Worm (Caenorhabditis elegans) whole organism, young adult: Measurements from ENCODE around the gene tab-1.

Experiments used
- C17E4.6 ChIP-seq: fragments of 200-800 bp; sonication (Bioruptor generic); IDR thresholded peaks from 2 replicates; pipeline ENCODE4 v1.3.6; 2022; ENCODE audit warnings: missing genetic modification reagents, missing genetic modification characterization, missing compliant biosample characterization
- F10E7.11 ChIP-seq: sonication (generic microtip); optimal IDR thresholded peaks from 2 replicates; lab custom pipeline; 2017; ENCODE audit warnings: mild to moderate bottlenecking, missing genetic modification characterization, moderate library complexity, missing compliant biosample characterization
- F22D6.2 ChIP-seq: sonication (generic microtip); optimal IDR thresholded peaks from 2 replicates; lab custom pipeline; 2016; ENCODE audit warnings: mild to moderate bottlenecking, missing genetic modification characterization, missing compliant biosample characterization
- F23B12.7 ChIP-seq: sonication (generic microtip); optimal IDR thresholded peaks from 2 replicates; lab custom pipeline; 2017; ENCODE audit warnings: missing genetic modification characterization, mild to moderate bottlenecking, missing compliant biosample characterization, antibody characterized with exemption, moderate library complexity; ENCODE audit not compliant: insufficient read depth
- F33H1.4 ChIP-seq: fragments of 200-800 bp; sonication (Bioruptor generic); IDR thresholded peaks from 2 replicates; pipeline ENCODE4 v1.3.6; 2022; ENCODE audit warnings: missing genetic modification reagents, missing genetic modification characterization, missing compliant biosample characterization
- F57C9.4 ChIP-seq: sonication (generic microtip); optimal IDR thresholded peaks from 2 replicates; lab custom pipeline; 2017; ENCODE audit warnings: mild to moderate bottlenecking, missing genetic modification characterization, missing compliant biosample characterization
- aptf-3 ChIP-seq: fragments of 200-800 bp; sonication (Bioruptor generic); IDR thresholded peaks from 2 replicates; pipeline ENCODE4 v1.3.6; 2022; ENCODE audit warnings: missing genetic modification characterization, missing compliant biosample characterization
- athp-1 ChIP-seq: sonication (generic microtip); optimal IDR thresholded peaks from 2 replicates; lab custom pipeline; 2017; ENCODE audit warnings: mild to moderate bottlenecking, missing genetic modification characterization, missing compliant biosample characterization
- bed-2 ChIP-seq: fragments of 200-800 bp; sonication (Bioruptor generic); IDR thresholded peaks from 2 replicates; pipeline ENCODE4 v1.3.6; 2022; ENCODE audit warnings: missing genetic modification reagents, missing genetic modification characterization, missing compliant biosample characterization
- ccch-3 ChIP-seq: fragments of 200-800 bp; sonication (Bioruptor generic); optimal IDR thresholded peaks from 2 replicates; lab custom pipeline; 2018; ENCODE audit warnings: mild to moderate bottlenecking, missing genetic modification characterization, missing compliant biosample characterization
- ceh-100 ChIP-seq: fragments of 200-800 bp; sonication (Bioruptor generic); IDR thresholded peaks from 2 replicates; pipeline ENCODE4 v1.3.6; 2022; ENCODE audit warnings: missing genetic modification reagents, missing genetic modification characterization, missing compliant biosample characterization
- ceh-27 ChIP-seq: fragments of 200-800 bp; sonication (Bioruptor generic); optimal IDR thresholded peaks from 2 replicates; lab custom pipeline; 2018; ENCODE audit warnings: mild to moderate bottlenecking, missing genetic modification characterization, moderate library complexity, missing compliant biosample characterization
- ceh-40 ChIP-seq: fragments of 200-800 bp; sonication (Bioruptor generic); IDR thresholded peaks from 2 replicates; pipeline ENCODE4 v1.3.6; 2022; ENCODE audit warnings: missing genetic modification characterization, missing compliant biosample characterization
- ekl-4 ChIP-seq: fragments of 200-800 bp; sonication (Bioruptor generic); IDR thresholded peaks from 2 replicates; pipeline ENCODE4 v1.3.6; 2022; ENCODE audit warnings: missing genetic modification reagents, missing genetic modification characterization, missing compliant biosample characterization
- hmg-1.2 ChIP-seq: fragments of 200-800 bp; sonication (Bioruptor generic); IDR thresholded peaks from 2 replicates; pipeline ENCODE4 v1.3.6; 2022; ENCODE audit warnings: missing genetic modification reagents, missing genetic modification characterization, missing compliant biosample characterization
- let-607 ChIP-seq, 2 experiments: fragments of 200-800 bp in 1 of 2; sonication (Bioruptor generic) in 1 of 2; sonication (generic microtip) in 1 of 2; optimal IDR thresholded peaks; 2 replicates each; lab custom pipeline; 2016 to 2018; ENCODE audit warnings: mild to moderate bottlenecking in 2 of 2, missing compliant biosample characterization in 2 of 2, missing genetic modification characterization in 2 of 2, moderate library complexity in 2 of 2, missing genotype in 1 of 2
- lin-35 ChIP-seq, 3 experiments: fragments of 150-350 bp in 2 of 3; sonication (generic microtip) in 1 of 3; optimal IDR thresholded peaks; 2 replicates each; lab custom pipeline; 2014 to 2018; ENCODE audit warnings: missing biosample characterization in 3 of 3, missing genetic modification characterization in 3 of 3, missing genetic modification reagents in 3 of 3
- lin-54 ChIP-seq: fragments of 200-800 bp; sonication (Bioruptor generic); optimal IDR thresholded peaks from 2 replicates; lab custom pipeline; 2018; ENCODE audit warnings: mild to moderate bottlenecking, missing genetic modification characterization, missing compliant biosample characterization
- nfya-2 ChIP-seq: fragments of 200-800 bp; sonication (Bioruptor generic); IDR thresholded peaks from 2 replicates; pipeline ENCODE4 v1.3.6; 2022; ENCODE audit warnings: missing genetic modification reagents, missing genetic modification characterization, missing compliant biosample characterization
- nfyb-1 ChIP-seq: fragments of 200-800 bp; sonication (Bioruptor generic); IDR thresholded peaks from 2 replicates; pipeline ENCODE4 v1.3.6; 2022; ENCODE audit warnings: missing genetic modification reagents, missing genetic modification characterization, missing compliant biosample characterization
- nhr-80 ChIP-seq: sonication (generic microtip); optimal IDR thresholded peaks from 2 replicates; lab custom pipeline; 2016; ENCODE audit warnings: missing genetic modification characterization, missing compliant biosample characterization
- nhr-90 ChIP-seq: sonication (generic microtip); optimal IDR thresholded peaks from 2 replicates; lab custom pipeline; 2016; ENCODE audit warnings: missing genotype, mild to moderate bottlenecking, missing genetic modification characterization, missing compliant biosample characterization
- snpc-1.1 ChIP-seq: sonication (generic microtip); optimal IDR thresholded peaks from 2 replicates; lab custom pipeline; 2017; ENCODE audit warnings: missing genetic modification characterization, mild to moderate bottlenecking, missing compliant biosample characterization, antibody characterized with exemption, moderate library complexity, missing genotype, missing genetic modification reagents; ENCODE audit not compliant: insufficient read depth
- snpc-1.3 ChIP-seq: sonication (generic microtip); optimal IDR thresholded peaks from 2 replicates; lab custom pipeline; 2017; ENCODE audit warnings: missing genetic modification characterization, mild to moderate bottlenecking, missing compliant biosample characterization, antibody characterized with exemption, moderate library complexity, missing genotype, missing genetic modification reagents; ENCODE audit not compliant: insufficient read depth
- somi-1 ChIP-seq: fragments of 200-800 bp; sonication (Bioruptor generic); optimal IDR thresholded peaks from 2 replicates; lab custom pipeline; 2018; ENCODE audit warnings: mild to moderate bottlenecking, missing genetic modification characterization, missing compliant biosample characterization
- tbp1 ChIP-seq: fragments of 200-800 bp; sonication (Bioruptor generic); optimal IDR thresholded peaks from 2 replicates; lab custom pipeline; 2018; ENCODE audit warnings: mild to moderate bottlenecking, missing genetic modification characterization, missing compliant biosample characterization
- tbx-9 ChIP-seq: sonication (generic microtip); optimal IDR thresholded peaks from 2 replicates; lab custom pipeline; 2016; ENCODE audit warnings: borderline replicate concordance, missing genetic modification characterization, inconsistent platforms, missing compliant biosample characterization
- unc-130 ChIP-seq: sonication (generic microtip); optimal IDR thresholded peaks from 2 replicates; lab custom pipeline; 2016; ENCODE audit warnings: missing genetic modification reagents, missing genetic modification characterization, missing compliant biosample characterization
- unc-62 ChIP-seq: fragments of 150-350 bp; optimal IDR thresholded peaks from 2 replicates; lab custom pipeline; 2014; ENCODE audit warnings: missing biosample characterization, missing genetic modification reagents, missing genetic modification characterization
- zfh-2 ChIP-seq: fragments of 200-800 bp; sonication (Bioruptor generic); conservative IDR thresholded peaks from 2 replicates; pipeline ENCODE4 v1.3.6; 2022; ENCODE audit warnings: missing genetic modification reagents, missing genetic modification characterization, missing compliant biosample characterization
- ztf-22 ChIP-seq: fragments of 200-800 bp; sonication (Bioruptor generic); optimal IDR thresholded peaks from 2 replicates; lab custom pipeline; 2018; ENCODE audit warnings: mild to moderate bottlenecking, missing genetic modification characterization, moderate library complexity, missing compliant biosample characterization
- ztf-26 ChIP-seq: sonication (generic microtip); optimal IDR thresholded peaks from 2 replicates; lab custom pipeline; 2017; ENCODE audit warnings: missing genetic modification characterization, missing compliant biosample characterization
- ztf-3 ChIP-seq: fragments of 200-800 bp; sonication (Bioruptor generic); optimal IDR thresholded peaks from 2 replicates; lab custom pipeline; 2018; ENCODE audit warnings: mild to moderate bottlenecking, missing genetic modification characterization, missing compliant biosample characterization

Gene tab-1

DNA sequence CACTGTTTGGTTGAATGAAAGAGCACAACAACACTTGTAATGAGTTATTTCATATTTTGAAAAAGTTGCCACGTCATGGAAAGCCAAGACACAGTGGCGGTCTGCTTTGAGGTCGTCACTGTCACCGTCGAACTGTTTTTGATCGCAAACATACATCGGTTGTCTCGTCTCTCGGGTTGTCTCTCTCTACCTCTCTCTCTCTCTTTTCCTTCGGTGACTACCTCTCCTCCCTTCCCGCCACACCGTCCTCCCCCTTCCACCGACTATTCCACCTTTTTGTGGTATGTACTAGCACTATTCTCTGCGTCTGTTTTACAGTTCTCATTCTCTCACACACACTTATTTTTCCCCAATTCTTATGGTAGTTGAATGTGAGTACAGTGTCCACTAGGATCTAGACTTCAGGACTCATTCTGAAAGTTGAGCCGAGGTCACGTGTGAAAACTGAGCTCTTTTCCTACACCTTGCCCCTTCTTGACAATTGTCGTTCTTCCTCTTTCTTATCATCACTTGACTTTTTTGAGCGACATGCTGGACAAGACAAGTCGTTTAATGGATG, 30.7 kb downstream of the tab-1 start (continued):
- TF ChIP-seq snpc-1.3 (tag; lab: Kevin White, UChicago) (no peak), ztf-26 (tag; lab: Kevin White, UChicago) (no peak), ztf-22 (no peak), unc-130 (GFP tag; lab: Kevin White, UChicago) (no peak), athp-1 (tag; lab: Kevin White, UChicago) (no peak), lin-54 (GFP tag; lab: Kevin White, UChicago) (no peak), aptf-3 (GFP tag; lab: Robert Waterston, UW) (no peak), tbp1 (no peak), nfya-2 (GFP tag; lab: Robert Waterston, UW) (no peak)

ce11 chrII:6834582-6835058, 31.5 kb downstream of the tab-1 start, which contains the start of gene egl-27:
TSS of gene egl-27 (plus strand) at chrII:6835008.
- TF ChIP-seq nfyb-1 (GFP tag; lab: Robert Waterston, UW): peak; percentile 35; the same call in 1 of the 2 replicates
- TF ChIP-seq unc-62 (GFP tag; lab: Kevin White, UChicago): no peak
- TF ChIP-seq zfh-2 (GFP tag; lab: Robert Waterston, UW): peak; percentile 76

- TF ChIP-seq ccch-3 (GFP tag; lab: Kevin White, UChicago) (no peak), tbx-9 (tag; lab: Kevin White, UChicago) (no peak), F22D6.2 (tag; lab: Kevin White, UChicago) (no peak), lin-35 (GFP tag; optimal IDR thresholded peaks at IDR 0.05; lab: Kevin White, UChicago) (peak in 1 of 3 experiments; percentile 1), F57C9.4 (tag; lab: Kevin White, UChicago) (no peak), somi-1 (GFP tag; lab: Kevin White, UChicago) (no peak), ceh-40 (no peak), nfya-2 (GFP tag; lab: Robert Waterston, UW) (no peak), snpc-1.1 (tag; lab: Kevin White, UChicago) (no peak), let-607 (tag; optimal IDR thresholded peaks at IDR 0.05; lab: Kevin White, UChicago) (no peak), F33H1.4 (GFP tag; lab: Robert Waterston, UW) (no peak), ceh-27 (peak; percentile 34), ceh-100 (GFP tag; lab: Robert Waterston, UW) (no peak), hmg-1.2 (GFP tag; lab: Robert Waterston, UW) (peak; percentile 44; the same call in 1 of the 2 replicates), bed-2 (GFP tag; lab: Robert Waterston, UW) (no peak), F10E7.11 (no peak), F23B12.7 (tag; lab: Kevin White, UChicago) (no peak), ztf-3 (GFP tag; lab: Kevin White, UChicago) (no peak), C17E4.6 (GFP tag; lab: Robert Waterston, UW) (no peak), nhr-90 (no peak), nhr-80 (tag; lab: Kevin White, UChicago) (peak; percentile 8), ekl-4 (no peak)
These were observed 32.4 kb downstream of the tab-1 start for ce11 chrII:6835500-6835899.
